Fruit fly (Drosophila melanogaster): ENCODE data around the gene Fuca.

DNA sequence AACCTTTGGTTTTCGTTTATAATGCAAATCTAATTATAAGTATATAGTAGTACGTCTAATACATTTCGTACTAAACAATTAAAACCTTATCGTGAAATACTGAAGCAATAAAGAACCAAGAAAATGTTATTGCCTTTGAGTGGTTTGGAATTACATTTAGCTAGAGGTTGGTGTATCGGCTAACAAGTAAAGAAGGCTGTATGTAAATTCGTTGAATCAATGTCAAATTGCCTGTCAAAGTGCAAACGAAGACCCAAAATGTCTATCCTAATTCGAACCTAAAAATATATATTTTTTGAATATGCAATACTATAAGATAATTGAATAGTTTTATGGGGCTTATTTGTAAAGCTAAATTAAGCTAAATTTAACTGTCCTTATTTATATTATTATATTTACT is 11.3 kb downstream of the Fuca start:
- TF ChIP-seq Clk (GFP tag; optimal IDR thresholded peaks at IDR 0.05) (no peak), cic (GFP tag; optimal IDR thresholded peaks at IDR 0.05) (no peak), ovo (GFP tag; optimal IDR thresholded peaks at IDR 0.05) (no peak), CG12768 (GFP tag; optimal IDR thresholded peaks at IDR 0.05) (no peak), cnc (optimal IDR thresholded peaks at IDR 0.05) (no peak), CG7045 (GFP tag; optimal IDR thresholded peaks at IDR 0.05) (no peak), kay (GFP tag; ENCODE audit: borderline replicate concordance) (no peak)
